Fruit fly (Drosophila melanogaster): Measurements from ENCODE around the gene Gr28b.

Gene Gr28b

dm6 chr2L:7494341-7495293 is 32.6 kb upstream of the Gr28b start (continued):
- TF ChIP-seq NfI (GFP tag; optimal IDR thresholded peaks at IDR 0.05) (no peak), NK7.1 (GFP tag; optimal IDR thresholded peaks at IDR 0.05) (no peak), CG30403 (GFP tag; optimal IDR thresholded peaks at IDR 0.05) (peak; percentile 54), CG6689 (GFP tag; IDR thresholded peaks at IDR 0.05) (no peak), CG1792 (GFP tag; optimal IDR thresholded peaks at IDR 0.05) (no peak), nom (GFP tag; optimal IDR thresholded peaks at IDR 0.05) (no peak), ro (GFP tag; IDR thresholded peaks at IDR 0.05) (no peak), chinmo (GFP tag; IDR thresholded peaks at IDR 0.05; ENCODE audit: partially characterized antibody) (no peak), CG12104 (GFP tag; optimal IDR thresholded peaks at IDR 0.05) (no peak), CG2875 (GFP tag; optimal IDR thresholded peaks at IDR 0.05) (no peak), rib (GFP tag; IDR thresholded peaks at IDR 0.05) (0 out of 2 replicates have a peak, but pooled peaks have one; percentile 55), row (GFP tag; IDR thresholded peaks at IDR 0.05) (peak; percentile 81), sim (GFP tag; IDR thresholded peaks at IDR 0.05) (no peak), Vsx1 (GFP tag; optimal IDR thresholded peaks at IDR 0.05) (no peak), unc-4 (GFP tag; IDR thresholded peaks at IDR 0.05; ENCODE audit: partially characterized antibody) (no peak), CG16815 (GFP tag; optimal IDR thresholded peaks at IDR 0.05) (peak; percentile 28), CG12659 (GFP tag; optimal IDR thresholded peaks at IDR 0.05) (peak; percentile 42), CG7963 (GFP tag; IDR thresholded peaks at IDR 0.05; ENCODE audit: partially characterized antibody) (no peak), Sox100B (GFP tag; optimal IDR thresholded peaks at IDR 0.05) (no peak), CG13287 (GFP tag; IDR thresholded peaks at IDR 0.05; ENCODE audit: partially characterized antibody) (no peak), zfh2 (GFP tag; optimal IDR thresholded peaks at IDR 0.05) (peak; percentile 40), Max (GFP tag; optimal IDR thresholded peaks at IDR 0.05) (peak; percentile 4), CG34376 (GFP tag; optimal IDR thresholded peaks at IDR 0.05) (no peak), salm (tag; optimal IDR thresholded peaks at IDR 0.05) (no peak), al (GFP tag; IDR thresholded peaks at IDR 0.05) (peak; percentile 72), CG34422 (GFP tag; IDR thresholded peaks at IDR 0.05) (no peak), CG15479 (GFP tag; optimal IDR thresholded peaks at IDR 0.05) (no peak), odd (GFP tag; optimal IDR thresholded peaks at IDR 0.05) (no peak), slp2 (GFP tag; optimal IDR thresholded peaks at IDR 0.05) (no peak), ATbp (GFP tag; optimal IDR thresholded peaks at IDR 0.05) (no peak), CG7745 (tag; optimal IDR thresholded peaks at IDR 0.05) (no peak), Neu2 (GFP tag; optimal IDR thresholded peaks at IDR 0.05; ENCODE audit: borderline replicate concordance) (no peak), fd102C (GFP tag; optimal IDR thresholded peaks at IDR 0.05) (no peak), pros (GFP tag; optimal IDR thresholded peaks at IDR 0.05) (no peak), fu2 (GFP tag; optimal IDR thresholded peaks at IDR 0.05) (peak; percentile 8), Bteb2 (GFP tag; optimal IDR thresholded peaks at IDR 0.05) (peak; percentile 21), Six4 (GFP tag; optimal IDR thresholded peaks at IDR 0.05) (no peak), CG31441 (GFP tag; IDR thresholded peaks at IDR 0.05) (0 out of 2 replicates have a peak, but pooled peaks have one; percentile 26), pho (GFP tag; optimal IDR thresholded peaks at IDR 0.05) (peak; percentile 65), Bdp1 (GFP tag; optimal IDR thresholded peaks at IDR 0.05) (no peak), gcm (GFP tag; optimal IDR thresholded peaks at IDR 0.05) (peak; percentile 15), bab2 (GFP tag; optimal IDR thresholded peaks at IDR 0.05) (peak; percentile 46), Mes4 (GFP tag; optimal IDR thresholded peaks at IDR 0.05) (no peak), Ravus (GFP tag; IDR thresholded peaks at IDR 0.05) (no peak; the same call in 1 of the 2 replicates), vvl (GFP tag; IDR thresholded peaks at IDR 0.05) (peak; percentile 69), CG17361 (GFP tag; IDR thresholded peaks at IDR 0.05) (no peak), sc (optimal IDR thresholded peaks at IDR 0.05) (no peak), sc (GFP tag; optimal IDR thresholded peaks at IDR 0.05) (no peak), lmd (GFP tag; IDR thresholded peaks at IDR 0.05) (peak; percentile 70; the same call in 1 of the 2 replicates)
